Worm (Caenorhabditis elegans) whole organism, late embryonic: ENCODE data around the gene nas-19.

Source experiments
- C08G9.2 ChIP-seq: sonication (generic microtip); optimal IDR thresholded peaks from 2 replicates; lab custom pipeline; 2016; ENCODE audit warnings: mild to moderate bottlenecking, missing genetic modification characterization, moderate library complexity, missing compliant biosample characterization
- ama-1 ChIP-seq: fragments of 150-350 bp; optimal IDR thresholded peaks from 2 replicates; lab custom pipeline; 2014
- dmd-4 ChIP-seq: sonication (generic microtip); optimal IDR thresholded peaks from 2 replicates; lab custom pipeline; 2016; ENCODE audit warnings: borderline replicate concordance, missing genetic modification characterization, missing compliant biosample characterization
- gmeb-2 ChIP-seq: sonication (generic microtip); optimal IDR thresholded peaks from 2 replicates; lab custom pipeline; 2016; ENCODE audit warnings: missing genetic modification characterization, inconsistent platforms, missing compliant biosample characterization
- hlh-13 ChIP-seq: fragments of 200-800 bp; sonication (Bioruptor generic); optimal IDR thresholded peaks from 2 replicates; lab custom pipeline; 2018; ENCODE audit warnings: mild to moderate bottlenecking, missing genetic modification characterization, missing compliant biosample characterization
- nhr-11 ChIP-seq: fragments of 150-350 bp; optimal IDR thresholded peaks from 2 replicates; lab custom pipeline; 2014; ENCODE audit warnings: missing biosample characterization, missing genetic modification characterization
- unc-42 ChIP-seq: sonication (generic microtip); optimal IDR thresholded peaks from 2 replicates; lab custom pipeline; 2016; ENCODE audit warnings: missing genotype, missing genetic modification characterization, missing compliant biosample characterization
- unc-55 ChIP-seq: sonication (generic microtip); optimal IDR thresholded peaks from 2 replicates; lab custom pipeline; 2017; ENCODE audit warnings: missing biosample characterization, missing genetic modification reagents, missing genetic modification characterization

DNA sequence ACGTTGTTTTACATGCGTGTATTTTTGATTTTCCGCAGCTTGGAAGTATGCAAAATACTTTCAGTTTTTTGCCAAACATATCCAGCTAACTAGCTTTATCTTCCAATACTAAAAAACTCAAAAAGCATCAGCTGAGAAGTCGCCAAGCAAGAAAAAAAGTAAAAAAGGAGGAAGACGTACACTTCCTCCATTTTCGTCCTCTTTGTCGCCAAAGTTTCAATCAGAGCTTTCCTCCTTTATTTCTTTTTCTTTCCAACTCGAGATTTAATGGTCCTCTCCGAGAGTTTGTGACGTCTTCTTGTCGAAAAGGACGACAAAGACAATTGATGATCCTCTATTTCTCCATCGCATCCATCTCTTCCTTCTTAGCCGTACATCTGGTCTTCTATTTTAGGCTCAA lies 21.9 kb downstream of the nas-19 start:
- no peak for TF ChIP-seq unc-55 (GFP tag; lab: Kevin White, UChicago)
- TF ChIP-seq dmd-4 (tag; lab: Kevin White, UChicago), result no peak
- TF ChIP-seq hlh-13 (GFP tag; lab: Kevin White, UChicago), result no peak
- TF ChIP-seq nhr-11 (tag; lab: Kevin White, UChicago), result no peak
- no peak for TF ChIP-seq unc-42 (tag; lab: Kevin White, UChicago)
- no peak for TF ChIP-seq ama-1
- no peak for TF ChIP-seq C08G9.2 (tag; lab: Kevin White, UChicago)
- TF ChIP-seq gmeb-2 (tag; lab: Kevin White, UChicago), result no peak
